Worm (Caenorhabditis elegans) whole organism, young adult: Measurements from ENCODE around the gene pes-9.
A peak's percentile ranks its signal among the peaks of the same experiment; 100 is the strongest.

Experiments
- B0019.2 ChIP-seq: fragments of 200-800 bp; sonication (Bioruptor generic); conservative IDR thresholded peaks from 2 replicates; pipeline ENCODE4 v1.3.6; 2022; ENCODE audit warnings: missing genetic modification reagents, missing genetic modification characterization, missing compliant biosample characterization
- B0035.1 ChIP-seq: sonication (generic microtip); optimal IDR thresholded peaks from 2 replicates; lab custom pipeline; 2016; ENCODE audit warnings: missing genetic modification characterization, mild to moderate bottlenecking, missing compliant biosample characterization, missing genotype, missing genetic modification reagents
- F10E7.11 ChIP-seq: sonication (generic microtip); optimal IDR thresholded peaks from 2 replicates; lab custom pipeline; 2017; ENCODE audit warnings: mild to moderate bottlenecking, missing genetic modification characterization, moderate library complexity, missing compliant biosample characterization
- F22D6.2 ChIP-seq: sonication (generic microtip); optimal IDR thresholded peaks from 2 replicates; lab custom pipeline; 2016; ENCODE audit warnings: mild to moderate bottlenecking, missing genetic modification characterization, missing compliant biosample characterization
- F23B12.7 ChIP-seq: sonication (generic microtip); optimal IDR thresholded peaks from 2 replicates; lab custom pipeline; 2017; ENCODE audit warnings: missing genetic modification characterization, mild to moderate bottlenecking, missing compliant biosample characterization, antibody characterized with exemption, moderate library complexity; ENCODE audit not compliant: insufficient read depth
- F33H1.4 ChIP-seq: fragments of 200-800 bp; sonication (Bioruptor generic); IDR thresholded peaks from 2 replicates; pipeline ENCODE4 v1.3.6; 2022; ENCODE audit warnings: missing genetic modification reagents, missing genetic modification characterization, missing compliant biosample characterization
- F55B11.4 ChIP-seq: sonication (generic microtip); optimal IDR thresholded peaks from 2 replicates; lab custom pipeline; 2016; ENCODE audit warnings: missing compliant biosample characterization, missing genetic modification characterization, borderline replicate concordance; ENCODE audit not compliant: insufficient read depth
- K12H6.12 ChIP-seq: fragments of 200-800 bp; sonication (Bioruptor generic); optimal IDR thresholded peaks from 2 replicates; lab custom pipeline; 2018; ENCODE audit warnings: mild to moderate bottlenecking, missing genetic modification characterization, missing compliant biosample characterization
- Y67H2A.10 ChIP-seq: fragments of 200-800 bp; sonication (Bioruptor generic); conservative IDR thresholded peaks from 2 replicates; pipeline ENCODE4 v1.3.6; 2022; ENCODE audit warnings: missing genetic modification reagents, missing genetic modification characterization, missing compliant biosample characterization
- Y95B8A.8 ChIP-seq: fragments of 200-800 bp; sonication (Bioruptor generic); IDR thresholded peaks from 2 replicates; pipeline ENCODE4 v1.3.6; 2022; ENCODE audit warnings: missing genetic modification reagents, missing genetic modification characterization, missing compliant biosample characterization
- ZK185.1 ChIP-seq: sonication (generic microtip); optimal IDR thresholded peaks from 2 replicates; lab custom pipeline; 2016; ENCODE audit warnings: mild to moderate bottlenecking, missing genetic modification characterization, missing compliant biosample characterization; ENCODE audit not compliant: poor library complexity, severe bottlenecking
- aptf-3 ChIP-seq: fragments of 200-800 bp; sonication (Bioruptor generic); IDR thresholded peaks from 2 replicates; pipeline ENCODE4 v1.3.6; 2022; ENCODE audit warnings: missing genetic modification characterization, missing compliant biosample characterization
- attf-3 ChIP-seq: fragments of 200-800 bp; sonication (Bioruptor generic); conservative IDR thresholded peaks from 2 replicates; pipeline ENCODE4 v1.3.6; 2022; ENCODE audit warnings: missing genetic modification reagents, missing genetic modification characterization, missing compliant biosample characterization
- attf-5 ChIP-seq: fragments of 200-800 bp; sonication (Bioruptor generic); optimal IDR thresholded peaks from 2 replicates; lab custom pipeline; 2018; ENCODE audit warnings: mild to moderate bottlenecking, missing genetic modification characterization, missing compliant biosample characterization
- attf-6 ChIP-seq: fragments of 200-800 bp; sonication (Bioruptor generic); IDR thresholded peaks from 2 replicates; pipeline ENCODE4 v1.3.6; 2022; ENCODE audit warnings: missing genetic modification reagents, missing genetic modification characterization, missing compliant biosample characterization
- cebp-1 ChIP-seq, 2 experiments: fragments of 200-800 bp in 1 of 2; sonication (Bioruptor generic) in 1 of 2; sonication (generic microtip) in 1 of 2; IDR thresholded peaks in 1 of 2; optimal IDR thresholded peaks in 1 of 2; 2 replicates each; pipeline versions ENCODE4 v1.3.6 to Lab custom; 2017 to 2022; ENCODE audit warnings: missing compliant biosample characterization in 2 of 2, missing genetic modification characterization in 2 of 2, mild to moderate bottlenecking in 1 of 2, missing genetic modification reagents in 1 of 2, moderate library complexity in 1 of 2
- ceh-91 ChIP-seq: fragments of 200-800 bp; sonication (Bioruptor generic); IDR thresholded peaks from 2 replicates; pipeline ENCODE4 v1.3.6; 2022; ENCODE audit warnings: missing genetic modification reagents, missing genetic modification characterization, missing compliant biosample characterization
- egl-18 ChIP-seq: fragments of 200-800 bp; sonication (Bioruptor generic); IDR thresholded peaks from 2 replicates; pipeline ENCODE4 v1.3.6; 2022; ENCODE audit warnings: missing genetic modification reagents, missing genetic modification characterization, missing compliant biosample characterization
- egrh-3 ChIP-seq: fragments of 200-800 bp; sonication (Bioruptor generic); IDR thresholded peaks from 2 replicates; pipeline ENCODE4 v1.3.6; 2022; ENCODE audit warnings: missing genetic modification reagents, missing genetic modification characterization, missing compliant biosample characterization
- ets-4 ChIP-seq: fragments of 200-800 bp; sonication (Bioruptor generic); optimal IDR thresholded peaks from 2 replicates; lab custom pipeline; 2018; ENCODE audit warnings: mild to moderate bottlenecking, missing genetic modification characterization, missing compliant biosample characterization
- gei-17 ChIP-seq: fragments of 200-800 bp; sonication (Bioruptor generic); optimal IDR thresholded peaks from 2 replicates; lab custom pipeline; 2018; ENCODE audit warnings: mild to moderate bottlenecking, missing genetic modification characterization, missing compliant biosample characterization
- hlh-12 ChIP-seq: sonication (generic microtip); optimal IDR thresholded peaks from 2 replicates; lab custom pipeline; 2016; ENCODE audit warnings: missing genetic modification characterization, missing compliant biosample characterization
- hlh-26 ChIP-seq: fragments of 200-800 bp; sonication (Bioruptor generic); conservative IDR thresholded peaks from 2 replicates; pipeline ENCODE4 v1.3.6; 2022; ENCODE audit warnings: missing genetic modification reagents, missing genetic modification characterization, missing compliant biosample characterization
- hrde-1 ChIP-seq: sonication (generic microtip); optimal IDR thresholded peaks from 2 replicates; lab custom pipeline; 2016; ENCODE audit warnings: missing genetic modification characterization, mild to moderate bottlenecking, missing compliant biosample characterization, moderate library complexity, missing genotype, missing genetic modification reagents, borderline replicate concordance
- lag-1 ChIP-seq: fragments of 200-800 bp; sonication (Bioruptor generic); IDR thresholded peaks from 2 replicates; pipeline ENCODE4 v1.3.6; 2022; ENCODE audit warnings: missing genetic modification reagents, missing genetic modification characterization, missing compliant biosample characterization
- let-607 ChIP-seq, 2 experiments: fragments of 200-800 bp in 1 of 2; sonication (Bioruptor generic) in 1 of 2; sonication (generic microtip) in 1 of 2; optimal IDR thresholded peaks; 2 replicates each; lab custom pipeline; 2016 to 2018; ENCODE audit warnings: mild to moderate bottlenecking in 2 of 2, missing compliant biosample characterization in 2 of 2, missing genetic modification characterization in 2 of 2, moderate library complexity in 2 of 2, missing genotype in 1 of 2
- lin-35 ChIP-seq, 3 experiments: fragments of 150-350 bp in 2 of 3; sonication (generic microtip) in 1 of 3; optimal IDR thresholded peaks; 2 replicates each; lab custom pipeline; 2014 to 2018; ENCODE audit warnings: missing biosample characterization in 3 of 3, missing genetic modification characterization in 3 of 3, missing genetic modification reagents in 3 of 3
- lir-1 ChIP-seq: fragments of 200-800 bp; sonication (Bioruptor generic); conservative IDR thresholded peaks from 2 replicates; pipeline ENCODE4 v1.3.6; 2022; ENCODE audit warnings: missing genetic modification reagents, missing genetic modification characterization, missing compliant biosample characterization
- lsl-1 ChIP-seq: fragments of 200-800 bp; sonication (Bioruptor generic); optimal IDR thresholded peaks from 2 replicates; lab custom pipeline; 2018; ENCODE audit warnings: mild to moderate bottlenecking, missing genetic modification characterization, moderate library complexity, missing compliant biosample characterization
- madf-6 ChIP-seq: fragments of 200-800 bp; sonication (Bioruptor generic); IDR thresholded peaks from 2 replicates; pipeline ENCODE4 v1.3.6; 2022; ENCODE audit warnings: missing genetic modification reagents, missing genetic modification characterization, missing compliant biosample characterization
- mcd-1 ChIP-seq: fragments of 200-800 bp; sonication (Bioruptor generic); IDR thresholded peaks from 2 replicates; pipeline ENCODE4 v1.3.6; 2022; ENCODE audit warnings: missing genetic modification reagents, missing genetic modification characterization, missing compliant biosample characterization
- nfyb-1 ChIP-seq: fragments of 200-800 bp; sonication (Bioruptor generic); IDR thresholded peaks from 2 replicates; pipeline ENCODE4 v1.3.6; 2022; ENCODE audit warnings: missing genetic modification reagents, missing genetic modification characterization, missing compliant biosample characterization
- nhr-179 ChIP-seq: sonication (generic microtip); optimal IDR thresholded peaks from 2 replicates; lab custom pipeline; 2016; ENCODE audit warnings: mild to moderate bottlenecking, missing genetic modification characterization, missing compliant biosample characterization
- nhr-80 ChIP-seq: sonication (generic microtip); optimal IDR thresholded peaks from 2 replicates; lab custom pipeline; 2016; ENCODE audit warnings: missing genetic modification characterization, missing compliant biosample characterization
- nhr-90 ChIP-seq: sonication (generic microtip); optimal IDR thresholded peaks from 2 replicates; lab custom pipeline; 2016; ENCODE audit warnings: missing genotype, mild to moderate bottlenecking, missing genetic modification characterization, missing compliant biosample characterization
- repo-1 ChIP-seq: sonication (generic microtip); optimal IDR thresholded peaks from 2 replicates; lab custom pipeline; 2017; ENCODE audit warnings: mild to moderate bottlenecking, missing genetic modification characterization, missing compliant biosample characterization
- snpc-4 ChIP-seq, 5 experiments: fragments of 150-350 bp in 1 of 5; sonication (generic microtip) in 4 of 5; optimal IDR thresholded peaks; 2 replicates each; lab custom pipeline; 2014 to 2018; ENCODE audit warnings: missing genetic modification characterization in 5 of 5, missing biosample characterization in 3 of 5, antibody characterized with exemption in 2 of 5, mild to moderate bottlenecking in 2 of 5, missing compliant biosample characterization in 2 of 5, missing genotype in 2 of 5, moderate library complexity in 2 of 5, missing genetic modification reagents in 1 of 5
- tbx-9 ChIP-seq: sonication (generic microtip); optimal IDR thresholded peaks from 2 replicates; lab custom pipeline; 2016; ENCODE audit warnings: borderline replicate concordance, missing genetic modification characterization, inconsistent platforms, missing compliant biosample characterization
- tlf-1 ChIP-seq: fragments of 200-800 bp; sonication (Bioruptor generic); optimal IDR thresholded peaks from 2 replicates; lab custom pipeline; 2018; ENCODE audit warnings: mild to moderate bottlenecking, missing genetic modification characterization, missing compliant biosample characterization
- zim-3 ChIP-seq: sonication (generic microtip); optimal IDR thresholded peaks from 2 replicates; lab custom pipeline; 2017; ENCODE audit warnings: mild to moderate bottlenecking, missing genetic modification characterization, moderate library complexity, missing compliant biosample characterization

Gene pes-9

ce11 chrV:14597681-14598184, 899 bp upstream of the pes-9 start, which contains the start of gene R11H6.2:
R11H6.2 (plus strand) TSS chrV:14598006.
- TF ChIP-seq F55B11.4 (tag; lab: Kevin White, UChicago) (no peak), attf-6 (GFP tag; lab: Robert Waterston, UW) (no peak), attf-5 (GFP tag; lab: Kevin White, UChicago) (peak; percentile 44), let-607 (tag; optimal IDR thresholded peaks at IDR 0.05; lab: Kevin White, UChicago) (no peak), attf-3 (no peak), mcd-1 (peak; percentile 68), nhr-90 (tag; lab: Kevin White, UChicago) (no peak), cebp-1 (GFP tag; IDR thresholded peaks at IDR 0.05; lab: Robert Waterston, UW) (no peak), cebp-1 (tag; optimal IDR thresholded peaks at IDR 0.05; lab: Kevin White, UChicago) (peak; percentile 19), hrde-1 (tag; lab: Kevin White, UChicago) (no peak), gei-17 (no peak), zim-3 (tag; lab: Kevin White, UChicago) (no peak), lir-1 (GFP tag; lab: Robert Waterston, UW) (no peak)

ce11 chrV:14595984-14596383, 850 bp downstream of the pes-9 start:
- TF ChIP-seq nhr-80 (tag; lab: Kevin White, UChicago): peak; percentile 5
- TF ChIP-seq egl-18 (GFP tag; lab: Robert Waterston, UW): no peak
- no peak for TF ChIP-seq mcd-1

ce11 chrV:14594943-14595342, 1.9 kb downstream of the pes-9 start:
- peak; percentile 44; the same call in 1 of the 2 replicates for TF ChIP-seq nfyb-1 (GFP tag; lab: Robert Waterston, UW)
- TF ChIP-seq snpc-4 (GFP tag; optimal IDR thresholded peaks at IDR 0.05; lab: Kevin White, UChicago): no peak
- TF ChIP-seq snpc-4 (tag; optimal IDR thresholded peaks at IDR 0.05; lab: Kevin White, UChicago): no peak
- TF ChIP-seq lir-1 (GFP tag; lab: Robert Waterston, UW): no peak
- TF ChIP-seq repo-1 (tag; lab: Kevin White, UChicago): peak; percentile 34

ce11 chrV:14594103-14594502, 2.7 kb downstream of the pes-9 start:
- TF ChIP-seq hlh-12: no peak
- no peak for TF ChIP-seq aptf-3 (GFP tag; lab: Robert Waterston, UW)
- no peak for TF ChIP-seq B0035.1 (tag; lab: Kevin White, UChicago)
- no peak for TF ChIP-seq F10E7.11 (tag; lab: Kevin White, UChicago)
- TF ChIP-seq Y67H2A.10 (GFP tag; lab: Robert Waterston, UW): no peak
- no peak for TF ChIP-seq B0019.2 (GFP tag; lab: Robert Waterston, UW)
- no peak for TF ChIP-seq nhr-179 (tag; lab: Kevin White, UChicago)
- no peak for TF ChIP-seq F22D6.2 (tag; lab: Kevin White, UChicago)
- TF ChIP-seq gei-17: no peak
- TF ChIP-seq lsl-1 (GFP tag; lab: Kevin White, UChicago): no peak
- no peak for TF ChIP-seq ets-4 (GFP tag; lab: Kevin White, UChicago)
- TF ChIP-seq tlf-1 (GFP tag; lab: Kevin White, UChicago): no peak
- no peak for TF ChIP-seq egrh-3 (GFP tag; lab: Robert Waterston, UW)
- peak; percentile 73 for TF ChIP-seq madf-6
- TF ChIP-seq F23B12.7: no peak
- TF ChIP-seq ZK185.1 (tag; lab: Kevin White, UChicago): no peak
- no peak for TF ChIP-seq tbx-9 (tag; lab: Kevin White, UChicago)
- TF ChIP-seq repo-1 (tag; lab: Kevin White, UChicago): no peak
- no peak for TF ChIP-seq lin-35 (GFP tag; optimal IDR thresholded peaks at IDR 0.05; lab: Kevin White, UChicago)
- no peak for TF ChIP-seq K12H6.12
- TF ChIP-seq Y95B8A.8 (GFP tag; lab: Robert Waterston, UW): no peak
- no peak for TF ChIP-seq snpc-4 (GFP tag; optimal IDR thresholded peaks at IDR 0.05; lab: Kevin White, UChicago)
- TF ChIP-seq snpc-4 (tag; optimal IDR thresholded peaks at IDR 0.05; lab: Kevin White, UChicago): no peak
- no peak for TF ChIP-seq F33H1.4 (GFP tag; lab: Robert Waterston, UW)
- no peak for TF ChIP-seq egl-18 (GFP tag; lab: Robert Waterston, UW)
- TF ChIP-seq lag-1: no peak
- TF ChIP-seq hlh-26 (GFP tag; lab: Robert Waterston, UW): no peak
- TF ChIP-seq ceh-91 (GFP tag; lab: Robert Waterston, UW): peak; percentile 22; the same call in 1 of the 2 replicates
